Worm (Caenorhabditis elegans) whole organism, young adult: ENCODE measurements around the gene txt-19.

Source experiments
- C17E4.6 ChIP-seq: fragments of 200-800 bp; sonication (Bioruptor generic); IDR thresholded peaks from 2 replicates; pipeline ENCODE4 v1.3.6; 2022; ENCODE audit warnings: missing genetic modification reagents, missing genetic modification characterization, missing compliant biosample characterization
- F10E7.11 ChIP-seq: sonication (generic microtip); optimal IDR thresholded peaks from 2 replicates; lab custom pipeline; 2017; ENCODE audit warnings: mild to moderate bottlenecking, missing genetic modification characterization, moderate library complexity, missing compliant biosample characterization
- F23B12.7 ChIP-seq: sonication (generic microtip); optimal IDR thresholded peaks from 2 replicates; lab custom pipeline; 2017; ENCODE audit warnings: missing genetic modification characterization, mild to moderate bottlenecking, missing compliant biosample characterization, antibody characterized with exemption, moderate library complexity; ENCODE audit not compliant: insufficient read depth
- F39B2.1 ChIP-seq: fragments of 200-800 bp; sonication (Bioruptor generic); IDR thresholded peaks from 2 replicates; pipeline ENCODE4 v1.3.6; 2022; ENCODE audit warnings: missing genetic modification reagents, missing genetic modification characterization, missing compliant biosample characterization
- F52B5.7 ChIP-seq: sonication (generic microtip); optimal IDR thresholded peaks from 2 replicates; lab custom pipeline; 2016; ENCODE audit warnings: mild to moderate bottlenecking, missing genetic modification characterization, missing compliant biosample characterization
- F55B11.4 ChIP-seq: sonication (generic microtip); optimal IDR thresholded peaks from 2 replicates; lab custom pipeline; 2016; ENCODE audit warnings: missing compliant biosample characterization, missing genetic modification characterization, borderline replicate concordance; ENCODE audit not compliant: insufficient read depth
- F57A8.1 ChIP-seq: fragments of 200-800 bp; sonication (Bioruptor generic); optimal IDR thresholded peaks from 2 replicates; lab custom pipeline; 2018; ENCODE audit warnings: mild to moderate bottlenecking, missing genetic modification characterization, moderate library complexity, missing compliant biosample characterization
- K11D2.4 ChIP-seq: fragments of 200-800 bp; sonication (Bioruptor generic); IDR thresholded peaks from 2 replicates; pipeline ENCODE4 v1.3.6; 2022; ENCODE audit warnings: missing genetic modification reagents, missing genetic modification characterization, missing compliant biosample characterization
- T26A5.8 ChIP-seq: sonication (generic microtip); optimal IDR thresholded peaks from 2 replicates; lab custom pipeline; 2016; ENCODE audit warnings: missing genetic modification characterization, missing compliant biosample characterization
- Y56A3A.18 ChIP-seq: fragments of 200-800 bp; sonication (Bioruptor generic); IDR thresholded peaks from 2 replicates; pipeline ENCODE4 v1.3.6; 2022; ENCODE audit warnings: missing genetic modification reagents, missing genetic modification characterization, missing compliant biosample characterization
- Y67H2A.10 ChIP-seq: fragments of 200-800 bp; sonication (Bioruptor generic); conservative IDR thresholded peaks from 2 replicates; pipeline ENCODE4 v1.3.6; 2022; ENCODE audit warnings: missing genetic modification reagents, missing genetic modification characterization, missing compliant biosample characterization
- Y95B8A.8 ChIP-seq: fragments of 200-800 bp; sonication (Bioruptor generic); IDR thresholded peaks from 2 replicates; pipeline ENCODE4 v1.3.6; 2022; ENCODE audit warnings: missing genetic modification reagents, missing genetic modification characterization, missing compliant biosample characterization
- ama-1 ChIP-seq, 3 experiments: fragments of 150-350 bp in 1 of 3; sonication (generic microtip) in 2 of 3; optimal IDR thresholded peaks; 2 replicates each; lab custom pipeline; 2014 to 2018; ENCODE audit warnings: missing biosample characterization in 2 of 3, missing genetic modification characterization in 2 of 3, missing genetic modification reagents in 2 of 3
- aptf-3 ChIP-seq: fragments of 200-800 bp; sonication (Bioruptor generic); IDR thresholded peaks from 2 replicates; pipeline ENCODE4 v1.3.6; 2022; ENCODE audit warnings: missing genetic modification characterization, missing compliant biosample characterization
- atf-7 ChIP-seq: sonication (generic microtip); optimal IDR thresholded peaks from 2 replicates; lab custom pipeline; 2017; ENCODE audit warnings: mild to moderate bottlenecking, missing genetic modification characterization, missing compliant biosample characterization
- athp-1 ChIP-seq: sonication (generic microtip); optimal IDR thresholded peaks from 2 replicates; lab custom pipeline; 2017; ENCODE audit warnings: mild to moderate bottlenecking, missing genetic modification characterization, missing compliant biosample characterization
- bed-2 ChIP-seq: fragments of 200-800 bp; sonication (Bioruptor generic); IDR thresholded peaks from 2 replicates; pipeline ENCODE4 v1.3.6; 2022; ENCODE audit warnings: missing genetic modification reagents, missing genetic modification characterization, missing compliant biosample characterization
- cebp-1 ChIP-seq, 2 experiments: fragments of 200-800 bp in 1 of 2; sonication (Bioruptor generic) in 1 of 2; sonication (generic microtip) in 1 of 2; IDR thresholded peaks in 1 of 2; optimal IDR thresholded peaks in 1 of 2; 2 replicates each; pipeline versions ENCODE4 v1.3.6 to Lab custom; 2017 to 2022; ENCODE audit warnings: missing compliant biosample characterization in 2 of 2, missing genetic modification characterization in 2 of 2, mild to moderate bottlenecking in 1 of 2, missing genetic modification reagents in 1 of 2, moderate library complexity in 1 of 2
- ceh-58 ChIP-seq: fragments of 200-800 bp; sonication (Bioruptor generic); IDR thresholded peaks from 2 replicates; pipeline ENCODE4 v1.3.6; 2022; ENCODE audit warnings: missing genetic modification characterization, missing compliant biosample characterization
- ceh-91 ChIP-seq: fragments of 200-800 bp; sonication (Bioruptor generic); IDR thresholded peaks from 2 replicates; pipeline ENCODE4 v1.3.6; 2022; ENCODE audit warnings: missing genetic modification reagents, missing genetic modification characterization, missing compliant biosample characterization
- chd-7 ChIP-seq: sonication (generic microtip); optimal IDR thresholded peaks from 2 replicates; lab custom pipeline; 2016; ENCODE audit warnings: mild to moderate bottlenecking, missing genetic modification characterization, moderate library complexity, missing compliant biosample characterization
- lag-1 ChIP-seq: fragments of 200-800 bp; sonication (Bioruptor generic); IDR thresholded peaks from 2 replicates; pipeline ENCODE4 v1.3.6; 2022; ENCODE audit warnings: missing genetic modification reagents, missing genetic modification characterization, missing compliant biosample characterization
- let-607 ChIP-seq, 2 experiments: fragments of 200-800 bp in 1 of 2; sonication (Bioruptor generic) in 1 of 2; sonication (generic microtip) in 1 of 2; optimal IDR thresholded peaks; 2 replicates each; lab custom pipeline; 2016 to 2018; ENCODE audit warnings: mild to moderate bottlenecking in 2 of 2, missing compliant biosample characterization in 2 of 2, missing genetic modification characterization in 2 of 2, moderate library complexity in 2 of 2, missing genotype in 1 of 2
- lin-26 ChIP-seq: fragments of 200-800 bp; sonication (Bioruptor generic); IDR thresholded peaks from 2 replicates; pipeline ENCODE4 v1.3.6; 2022; ENCODE audit warnings: missing genetic modification reagents, missing genetic modification characterization, missing compliant biosample characterization
- lsl-1 ChIP-seq: fragments of 200-800 bp; sonication (Bioruptor generic); optimal IDR thresholded peaks from 2 replicates; lab custom pipeline; 2018; ENCODE audit warnings: mild to moderate bottlenecking, missing genetic modification characterization, moderate library complexity, missing compliant biosample characterization
- madf-10 ChIP-seq: sonication (generic microtip); optimal IDR thresholded peaks from 2 replicates; lab custom pipeline; 2016; ENCODE audit warnings: mild to moderate bottlenecking, missing genetic modification characterization, missing compliant biosample characterization
- mes-4 ChIP-seq: sonication (generic microtip); optimal IDR thresholded peaks from 2 replicates; lab custom pipeline; 2016; ENCODE audit warnings: missing genotype, missing genetic modification characterization, missing compliant biosample characterization
- nfyb-1 ChIP-seq: fragments of 200-800 bp; sonication (Bioruptor generic); IDR thresholded peaks from 2 replicates; pipeline ENCODE4 v1.3.6; 2022; ENCODE audit warnings: missing genetic modification reagents, missing genetic modification characterization, missing compliant biosample characterization
- nhr-120 ChIP-seq: fragments of 200-800 bp; sonication (Bioruptor generic); IDR thresholded peaks from 2 replicates; pipeline ENCODE4 v1.3.6; 2022; ENCODE audit warnings: missing genetic modification characterization, missing compliant biosample characterization
- nhr-27 ChIP-seq: fragments of 200-800 bp; sonication (Bioruptor generic); optimal IDR thresholded peaks from 2 replicates; lab custom pipeline; 2018; ENCODE audit warnings: mild to moderate bottlenecking, missing genetic modification characterization, moderate library complexity, missing compliant biosample characterization
- nhr-80 ChIP-seq: sonication (generic microtip); optimal IDR thresholded peaks from 2 replicates; lab custom pipeline; 2016; ENCODE audit warnings: missing genetic modification characterization, missing compliant biosample characterization
- pha-4 ChIP-seq: fragments of 150-350 bp; sonication (generic microtip); optimal IDR thresholded peaks from 2 replicates; lab custom pipeline; 2014; ENCODE audit warnings: missing biosample characterization, missing genetic modification reagents, missing genetic modification characterization
- repo-1 ChIP-seq: sonication (generic microtip); optimal IDR thresholded peaks from 2 replicates; lab custom pipeline; 2017; ENCODE audit warnings: mild to moderate bottlenecking, missing genetic modification characterization, missing compliant biosample characterization
- snpc-1.1 ChIP-seq: sonication (generic microtip); optimal IDR thresholded peaks from 2 replicates; lab custom pipeline; 2017; ENCODE audit warnings: missing genetic modification characterization, mild to moderate bottlenecking, missing compliant biosample characterization, antibody characterized with exemption, moderate library complexity, missing genotype, missing genetic modification reagents; ENCODE audit not compliant: insufficient read depth
- snpc-1.3 ChIP-seq: sonication (generic microtip); optimal IDR thresholded peaks from 2 replicates; lab custom pipeline; 2017; ENCODE audit warnings: missing genetic modification characterization, mild to moderate bottlenecking, missing compliant biosample characterization, antibody characterized with exemption, moderate library complexity, missing genotype, missing genetic modification reagents; ENCODE audit not compliant: insufficient read depth
- ztf-18 ChIP-seq: sonication (generic microtip); optimal IDR thresholded peaks from 2 replicates; lab custom pipeline; 2016; ENCODE audit warnings: missing genotype, mild to moderate bottlenecking, missing genetic modification characterization, missing compliant biosample characterization
- ztf-6 ChIP-seq: fragments of 200-800 bp; sonication (Bioruptor generic); IDR thresholded peaks from 2 replicates; pipeline ENCODE4 v1.3.6; 2022; ENCODE audit warnings: missing genetic modification reagents, missing genetic modification characterization, missing compliant biosample characterization

txt-19 gene

DNA sequence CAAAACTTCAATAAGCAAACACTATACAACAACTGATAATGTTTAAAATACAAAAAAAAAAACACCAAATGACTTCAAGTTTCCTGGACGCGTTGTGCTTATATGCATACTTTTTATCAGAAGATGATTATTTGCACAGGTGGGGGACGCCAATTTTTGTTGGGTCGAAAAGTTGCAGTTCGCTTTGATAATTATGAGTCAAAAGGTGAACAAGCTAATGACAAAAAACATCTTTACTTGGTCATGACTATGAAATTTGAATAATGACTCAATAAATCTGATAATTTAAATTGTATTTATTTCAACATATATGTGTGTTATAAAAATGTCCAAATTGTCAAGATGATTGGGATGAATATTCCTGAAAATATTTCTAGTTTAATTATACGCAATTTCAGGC, 37.5 kb downstream of the txt-19 start, which contains the start of gene ZK896.4 (continued):
- TF ChIP-seq K11D2.4 (GFP tag; lab: Robert Waterston, UW) (no peak), T26A5.8 (tag; lab: Kevin White, UChicago) (no peak)

DNA sequence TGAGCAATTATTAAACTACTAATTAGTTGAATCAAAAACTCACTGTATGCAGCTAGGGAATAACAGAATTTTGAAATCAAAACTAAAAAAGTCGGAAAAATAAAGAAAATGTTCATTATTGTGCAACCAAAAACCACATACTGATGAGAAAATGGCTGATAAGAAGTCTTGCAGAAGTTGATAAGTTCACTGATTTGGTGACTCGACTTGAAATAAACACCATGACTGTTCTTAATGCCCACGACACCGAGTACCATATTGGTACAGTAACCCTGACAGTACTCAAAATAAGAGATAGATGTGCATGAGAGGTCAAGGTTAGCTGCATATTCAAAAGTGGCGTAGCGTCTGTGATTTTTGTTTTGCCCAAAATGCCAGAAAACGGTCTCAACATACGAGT, 40.3 kb downstream of the txt-19 start:
- TF ChIP-seq Y67H2A.10 (no peak), ama-1 (optimal IDR thresholded peaks at IDR 0.05; lab: Kevin White, UChicago) (no peak), ama-1 (GFP tag; optimal IDR thresholded peaks at IDR 0.05; lab: Kevin White, UChicago) (no peak)
- TF ChIP-seq, all 124 proteins: peak for 0

DNA sequence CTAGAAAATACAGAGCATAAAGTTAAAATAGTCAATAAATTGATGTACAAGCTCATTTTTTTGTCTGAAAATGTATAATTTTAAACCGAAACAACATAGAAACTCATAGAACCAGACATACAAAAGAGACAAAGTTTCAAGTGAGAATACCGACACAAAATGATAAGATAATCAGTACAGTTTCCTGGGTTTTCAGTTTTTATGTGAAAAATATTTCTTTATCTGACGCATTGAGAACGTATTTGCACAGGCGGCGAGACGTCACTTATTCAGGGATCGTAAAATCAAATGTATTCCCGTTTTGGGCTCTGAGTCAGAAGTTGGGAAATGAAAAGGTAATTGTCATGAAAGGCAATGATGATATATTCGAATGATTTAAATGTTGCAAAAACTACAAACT, 44.7 kb downstream of the txt-19 start, which contains the start of gene K08D8.6:
K08D8.6 (minus strand) TSS at position 64 of the 400 bp plus-strand sequence.
- TF ChIP-seq F39B2.1 (GFP tag; lab: Robert Waterston, UW) (no peak), ceh-91 (GFP tag; lab: Robert Waterston, UW) (no peak), atf-7 (tag; lab: Kevin White, UChicago) (peak; percentile 36), nhr-80 (tag; lab: Kevin White, UChicago) (peak; percentile 87), F52B5.7 (tag; lab: Kevin White, UChicago) (no peak)

DNA sequence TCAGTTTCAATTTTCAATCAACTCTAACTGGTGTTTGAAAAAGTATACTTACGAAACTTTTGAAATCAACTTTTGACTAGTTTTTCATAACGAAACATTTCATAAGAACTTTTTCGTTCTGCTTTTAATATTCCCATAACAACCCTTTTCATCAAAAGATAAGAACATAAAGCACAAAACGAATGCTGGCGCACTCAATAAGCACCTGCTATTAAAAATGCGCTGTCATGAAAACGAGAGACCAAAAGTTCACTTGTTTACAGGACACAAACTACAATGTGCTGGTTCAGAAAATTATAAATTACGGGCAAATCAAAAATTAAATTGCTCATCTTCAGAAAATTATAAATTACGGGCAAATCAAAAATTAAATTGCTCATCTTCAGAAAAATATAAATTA, 45.4 kb downstream of the txt-19 start:
- TF ChIP-seq lin-26 (GFP tag; lab: Robert Waterston, UW), result no peak
- no peak for TF ChIP-seq cebp-1 (GFP tag; IDR thresholded peaks at IDR 0.05; lab: Robert Waterston, UW)
- TF ChIP-seq cebp-1 (tag; optimal IDR thresholded peaks at IDR 0.05; lab: Kevin White, UChicago), result peak; percentile 22

DNA sequence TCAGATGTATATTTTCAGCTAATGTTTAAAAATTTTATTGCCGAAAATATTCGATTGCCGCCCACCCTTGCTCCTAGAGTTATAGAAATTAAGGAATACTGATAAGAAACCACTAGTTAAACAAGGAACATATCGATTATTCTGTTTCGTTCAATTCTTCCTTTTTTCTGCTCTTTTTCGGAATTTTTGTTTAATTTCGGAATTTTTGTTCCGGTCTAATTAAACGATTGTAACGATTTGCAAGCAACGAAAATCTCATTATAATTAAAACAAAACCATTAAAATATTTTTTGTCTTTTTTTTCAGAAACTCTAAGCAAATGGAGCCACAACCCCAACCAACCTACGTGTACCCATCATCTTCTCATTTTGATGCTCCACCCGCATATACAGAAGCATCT, 46.5 kb downstream of the txt-19 start, which contains the start of gene K08D8.1:
K08D8.1 (plus strand) TSS at position 301 of the 400 bp plus-strand sequence.
- no peak for TF ChIP-seq lsl-1
- TF ChIP-seq mes-4 (tag; lab: Kevin White, UChicago), result no peak
- no peak for TF ChIP-seq athp-1 (tag; lab: Kevin White, UChicago)
- TF ChIP-seq nhr-27 (tag; lab: Kevin White, UChicago), result no peak
- TF ChIP-seq nfyb-1, result no peak
- no peak for TF ChIP-seq F57A8.1 (GFP tag; lab: Kevin White, UChicago)
- no peak for TF ChIP-seq nhr-120 (GFP tag; lab: Robert Waterston, UW)
- no peak for TF ChIP-seq F55B11.4
- no peak for TF ChIP-seq pha-4

DNA sequence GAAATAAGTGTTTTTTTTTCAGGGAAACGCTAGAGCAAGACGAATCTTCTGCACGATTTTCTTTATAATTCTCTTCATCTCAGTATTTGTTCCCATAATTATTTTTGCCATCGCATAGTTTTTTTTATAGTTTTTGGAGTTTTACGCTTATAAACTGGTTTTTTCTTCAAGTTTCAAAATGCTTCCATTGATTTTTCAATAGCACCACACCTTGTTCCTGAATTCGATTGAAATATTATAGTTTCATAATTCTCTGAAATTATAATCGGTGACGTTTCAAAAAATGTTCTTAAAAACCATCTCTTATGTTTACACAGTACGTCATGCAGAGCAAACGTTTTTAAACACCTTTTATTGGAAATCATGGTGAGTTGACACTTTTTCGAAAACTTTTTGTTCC, 47.5 kb downstream of the txt-19 start, which contains the start of gene K08D8.12:
K08D8.12 (plus strand) TSS at position 301 of the 400 bp plus-strand sequence.
- TF ChIP-seq snpc-1.3 (no peak), let-607 (tag; optimal IDR thresholded peaks at IDR 0.05; lab: Kevin White, UChicago) (no peak), Y95B8A.8 (GFP tag; lab: Robert Waterston, UW) (no peak), ztf-6 (GFP tag; lab: Robert Waterston, UW) (no peak), madf-10 (no peak), ama-1 (optimal IDR thresholded peaks at IDR 0.05; lab: Kevin White, UChicago) (no peak), ama-1 (GFP tag; optimal IDR thresholded peaks at IDR 0.05; lab: Kevin White, UChicago) (no peak), chd-7 (tag; lab: Kevin White, UChicago) (no peak), Y56A3A.18 (GFP tag; lab: Robert Waterston, UW) (no peak), snpc-1.1 (no peak), F23B12.7 (no peak), ceh-58 (GFP tag; lab: Robert Waterston, UW) (no peak), F10E7.11 (no peak), repo-1 (tag; lab: Kevin White, UChicago) (no peak), T26A5.8 (tag; lab: Kevin White, UChicago) (no peak), bed-2 (GFP tag; lab: Robert Waterston, UW) (no peak), lag-1 (GFP tag; lab: Robert Waterston, UW) (no peak), aptf-3 (no peak), C17E4.6 (no peak), ztf-18 (no peak)
